Fruit fly (Drosophila melanogaster): ENCODE data around the gene RhoL.

Gene RhoL

dm6 chr3R:9502416-9502763, at the start of gene RhoL (continued):
- TF ChIP-seq CG7987 (GFP tag; optimal IDR thresholded peaks at IDR 0.05) (peak; percentile 29), CG12071 (GFP tag; optimal IDR thresholded peaks at IDR 0.05) (peak; percentile 60), CG14710 (tag; optimal IDR thresholded peaks at IDR 0.05) (no peak), bigmax (GFP tag; optimal IDR thresholded peaks at IDR 0.05) (no peak), Dbx (GFP tag; IDR thresholded peaks at IDR 0.05) (peak; percentile 39; the same call in 1 of the 3 replicates), CG17829 (tag; optimal IDR thresholded peaks at IDR 0.05) (no peak), CG1233 (GFP tag; optimal IDR thresholded peaks at IDR 0.05) (no peak), stc (GFP tag; IDR thresholded peaks at IDR 0.05) (no peak), Bgb (GFP tag; IDR thresholded peaks at IDR 0.05; ENCODE audit: partially characterized antibody) (peak; percentile 59; the same call in 1 of the 2 replicates), Adf1 (GFP tag; IDR thresholded peaks at IDR 0.05) (peak; percentile 43; the same call in 1 of the 2 replicates), ranshi (GFP tag; IDR thresholded peaks at IDR 0.05) (no peak), tap (tag; optimal IDR thresholded peaks at IDR 0.05) (peak; percentile 48), grn (GFP tag; optimal IDR thresholded peaks at IDR 0.05) (peak; percentile 43), tup (GFP tag; optimal IDR thresholded peaks at IDR 0.05) (no peak), sug (tag; optimal IDR thresholded peaks at IDR 0.05) (peak; percentile 42), HLH4C (GFP tag; IDR thresholded peaks at IDR 0.05; ENCODE audit: partially characterized antibody) (peak; percentile 50; the same call in 1 of the 3 replicates), Ets97D (GFP tag; optimal IDR thresholded peaks at IDR 0.05) (no peak), CG15514 (GFP tag; optimal IDR thresholded peaks at IDR 0.05) (peak; percentile 20), klu (GFP tag; IDR thresholded peaks at IDR 0.05) (no peak), fd96Cb (tag; optimal IDR thresholded peaks at IDR 0.05) (no peak), CG12659 (GFP tag; optimal IDR thresholded peaks at IDR 0.05) (peak; percentile 17), kni (GFP tag; optimal IDR thresholded peaks at IDR 0.05) (peak; percentile 29), CG34224 (GFP tag; IDR thresholded peaks at IDR 0.05; ENCODE audit: partially characterized antibody) (peak; percentile 35; the same call in 2 of the 3 replicates), Dek (tag; optimal IDR thresholded peaks at IDR 0.05) (no peak), Eip74EF (GFP tag; optimal IDR thresholded peaks at IDR 0.05) (peak in 1 of 2 experiments; percentile 23), rib (GFP tag; IDR thresholded peaks at IDR 0.05) (peak; percentile 38; the same call in 1 of the 2 replicates), unc-4 (GFP tag; IDR thresholded peaks at IDR 0.05; ENCODE audit: partially characterized antibody) (peak; percentile 44; the same call in 1 of the 2 replicates), Pdp1 (GFP tag; optimal IDR thresholded peaks at IDR 0.05) (peak in 1 of 2 experiments; percentile 34), CG15696 (tag; optimal IDR thresholded peaks at IDR 0.05) (no peak), CG1792 (GFP tag; optimal IDR thresholded peaks at IDR 0.05) (no peak), sim (GFP tag; IDR thresholded peaks at IDR 0.05) (no peak), dm (GFP tag; optimal IDR thresholded peaks at IDR 0.05) (no peak), cwo (GFP tag; optimal IDR thresholded peaks at IDR 0.05) (peak; percentile 7), CG2116 (GFP tag; optimal IDR thresholded peaks at IDR 0.05) (no peak), CG32772 (GFP tag; IDR thresholded peaks at IDR 0.05) (no peak), Hsf (GFP tag; optimal IDR thresholded peaks at IDR 0.05) (no peak), grau (tag; optimal IDR thresholded peaks at IDR 0.05) (peak; percentile 15), CG16813 (GFP tag; IDR thresholded peaks at IDR 0.05; ENCODE audit: partially characterized antibody) (no peak), CG43689 (GFP tag; IDR thresholded peaks at IDR 0.05) (no peak), CG31388 (GFP tag; optimal IDR thresholded peaks at IDR 0.05) (no peak), Ada2b (GFP tag; IDR thresholded peaks at IDR 0.05) (no peak), toy (GFP tag; IDR thresholded peaks at IDR 0.05) (0 out of 2 replicates have a peak, but pooled peaks have one; percentile 40), stwl (tag; optimal IDR thresholded peaks at IDR 0.05) (no peak), CG34422 (GFP tag; IDR thresholded peaks at IDR 0.05) (peak; percentile 39; the same call in 1 of the 3 replicates), chn (GFP tag; optimal IDR thresholded peaks at IDR 0.05) (peak; percentile 37), sisA (GFP tag; IDR thresholded peaks at IDR 0.05) (no peak), lmd (GFP tag; IDR thresholded peaks at IDR 0.05) (no peak), CG1647 (GFP tag; optimal IDR thresholded peaks at IDR 0.05) (no peak), Rfx (GFP tag; IDR thresholded peaks at IDR 0.05) (peak; percentile 40; the same call in 1 of the 2 replicates), CG15479 (GFP tag; optimal IDR thresholded peaks at IDR 0.05) (no peak)
